Worm (Caenorhabditis elegans) whole organism, mixed stage, embryonic: ENCODE measurements around the gene lep-2.

ENCODE experiments used
- elt-3 ChIP-seq: fragments of 150-350 bp; optimal IDR thresholded peaks from 2 replicates; lab custom pipeline; 2014; ENCODE audit warnings: missing biosample characterization, missing genetic modification characterization
- lsy-2 ChIP-seq: fragments of 150-350 bp; optimal IDR thresholded peaks from 2 replicates; lab custom pipeline; 2014; ENCODE audit warnings: missing biosample characterization, missing genetic modification characterization
- ztf-11 ChIP-seq: fragments of 150-350 bp; optimal IDR thresholded peaks from 2 replicates; lab custom pipeline; 2014; ENCODE audit warnings: missing biosample characterization, missing genetic modification characterization

ce11 chrIV:957820-958219, 34.3 kb upstream of the lep-2 start:
- TF ChIP-seq ztf-11 (tag; lab: Kevin White, UChicago) (no peak), lsy-2 (tag; lab: Kevin White, UChicago) (no peak), elt-3 (tag; lab: Kevin White, UChicago) (no peak)
